Fruit fly (Drosophila melanogaster) whole organism, embryonic: Measurements from ENCODE around the gene Caf1-55.

Source experiments
- Adf1 ChIP-seq: fragments of 200-800 bp; sonication (Bioruptor generic); IDR thresholded peaks from 2 replicates; pipeline ENCODE4 v1.3.6; 2022; ENCODE audit warnings: missing biosample characterization, missing genetic modification characterization
- Bdp1 ChIP-seq: fragments of 200-800 bp; sonication (Bioruptor generic); optimal IDR thresholded peaks from 3 replicates; lab custom pipeline; 2016; ENCODE audit warnings: missing biosample characterization, missing genetic modification characterization
- CG11093 ChIP-seq: fragments of 200-800 bp; sonication (Bioruptor generic); IDR thresholded peaks from 3 replicates; pipeline ENCODE4 v1.3.6; 2022; ENCODE audit warnings: missing biosample characterization, missing genetic modification characterization
- CG11723 ChIP-seq: fragments of 200-800 bp; sonication (Bioruptor generic); optimal IDR thresholded peaks from 2 replicates; lab custom pipeline; 2017; ENCODE audit warnings: missing biosample characterization, mild to moderate bottlenecking, missing genetic modification characterization
- CG12104 ChIP-seq: fragments of 200-800 bp; sonication (Bioruptor generic); optimal IDR thresholded peaks from 3 replicates; lab custom pipeline; 2016; ENCODE audit warnings: missing biosample characterization, missing genetic modification characterization
- CG14965 ChIP-seq: fragments of 200-800 bp; sonication (Bioruptor generic); optimal IDR thresholded peaks from 2 replicates; lab custom pipeline; 2016; ENCODE audit warnings: missing biosample characterization, missing genetic modification characterization, borderline replicate concordance
- CG15601 ChIP-seq: fragments of 200-800 bp; sonication (Bioruptor generic); optimal IDR thresholded peaks from 3 replicates; lab custom pipeline; 2019; ENCODE audit warnings: missing biosample characterization, mild to moderate bottlenecking, missing genetic modification characterization, moderate library complexity
- CG17361 ChIP-seq: fragments of 200-800 bp; sonication (Bioruptor generic); IDR thresholded peaks from 3 replicates; pipeline ENCODE4 v1.3.6; 2022; ENCODE audit warnings: missing biosample characterization, missing genetic modification characterization
- CG33557 ChIP-seq: fragments of 200-800 bp; sonication (Bioruptor generic); optimal IDR thresholded peaks from 2 replicates; lab custom pipeline; 2019; ENCODE audit warnings: missing biosample characterization, mild to moderate bottlenecking, missing genetic modification characterization, moderate library complexity
- CG42726 ChIP-seq: fragments of 200-800 bp; sonication (Bioruptor generic); IDR thresholded peaks from 2 replicates; pipeline ENCODE4 v1.3.6; 2022; ENCODE audit warnings: missing biosample characterization, missing genetic modification characterization; ENCODE audit not compliant: partially characterized antibody
- CG4820 ChIP-seq: fragments of 200-800 bp; sonication (Bioruptor generic); optimal IDR thresholded peaks from 3 replicates; lab custom pipeline; 2016; ENCODE audit warnings: missing biosample characterization, missing genetic modification characterization
- CG6765 ChIP-seq: fragments of 200-800 bp; sonication (Bioruptor generic); optimal IDR thresholded peaks from 3 replicates; lab custom pipeline; 2017; ENCODE audit warnings: missing biosample characterization, mild to moderate bottlenecking, missing genetic modification characterization
- CG7372 ChIP-seq: fragments of 200-800 bp; sonication (Bioruptor generic); IDR thresholded peaks from 2 replicates; pipeline ENCODE4 v1.3.6; 2022; ENCODE audit warnings: missing biosample characterization, missing genetic modification characterization
- CG7556 ChIP-seq: fragments of 200-800 bp; sonication (Bioruptor generic); optimal IDR thresholded peaks from 2 replicates; lab custom pipeline; 2017; ENCODE audit warnings: missing biosample characterization, mild to moderate bottlenecking, missing genetic modification characterization
- CG7745 ChIP-seq: fragments of 200-800 bp; sonication (Bioruptor generic); optimal IDR thresholded peaks from 2 replicates; lab custom pipeline; 2018; ENCODE audit warnings: missing biosample characterization, mild to moderate bottlenecking, missing genetic modification characterization, moderate library complexity
- CG8388 ChIP-seq: fragments of 200-800 bp; sonication (Bioruptor generic); optimal IDR thresholded peaks from 2 replicates; lab custom pipeline; 2019; ENCODE audit warnings: missing biosample characterization, mild to moderate bottlenecking, missing genetic modification characterization, moderate library complexity
- CG8944 ChIP-seq: fragments of 200-800 bp; sonication (Bioruptor generic); optimal IDR thresholded peaks from 3 replicates; lab custom pipeline; 2016; ENCODE audit warnings: missing biosample characterization, missing genetic modification characterization
- CG9797 ChIP-seq: fragments of 200-800 bp; sonication (Bioruptor generic); optimal IDR thresholded peaks from 3 replicates; lab custom pipeline; 2018; ENCODE audit warnings: missing biosample characterization, mild to moderate bottlenecking, missing genetic modification characterization
- CkIIα-i1 ChIP-seq: fragments of 200-800 bp; sonication (Bioruptor generic); IDR thresholded peaks from 2 replicates; pipeline ENCODE4 v1.3.6; 2022; ENCODE audit warnings: missing biosample characterization, missing genetic modification characterization
- CrebB ChIP-seq: fragments of 200-800 bp; sonication (Bioruptor generic); optimal IDR thresholded peaks from 3 replicates; lab custom pipeline; 2018; ENCODE audit warnings: missing biosample characterization, mild to moderate bottlenecking, missing genetic modification characterization
- Dek ChIP-seq: fragments of 200-800 bp; sonication (Bioruptor generic); optimal IDR thresholded peaks from 3 replicates; lab custom pipeline; 2019; ENCODE audit warnings: missing biosample characterization, mild to moderate bottlenecking, missing genetic modification characterization, moderate library complexity
- Dll ChIP-seq: fragments of 200-800 bp; sonication (Bioruptor generic); IDR thresholded peaks from 4 replicates; pipeline ENCODE4 v1.3.6; 2022; ENCODE audit warnings: missing biosample characterization, missing genetic modification characterization; ENCODE audit not compliant: partially characterized antibody
- Ets97D ChIP-seq: fragments of 200-800 bp; sonication (Bioruptor generic); optimal IDR thresholded peaks from 3 replicates; lab custom pipeline; 2016; ENCODE audit warnings: missing biosample characterization, missing genetic modification characterization
- Kr ChIP-seq: fragments of 200-800 bp; sonication (Bioruptor generic); optimal IDR thresholded peaks from 2 replicates; lab custom pipeline; 2017; ENCODE audit warnings: missing biosample characterization, mild to moderate bottlenecking, missing genetic modification characterization
- Lhr ChIP-seq: fragments of 200-800 bp; sonication (Bioruptor generic); optimal IDR thresholded peaks from 3 replicates; lab custom pipeline; 2017; ENCODE audit warnings: mild to moderate bottlenecking, missing biosample characterization, missing genetic modification reagents, missing genetic modification characterization
- Med ChIP-seq: fragments of 200-800 bp; sonication (Bioruptor generic); peaks from one replicate; lab custom pipeline; 2016; ENCODE audit warnings: missing biosample characterization, missing genetic modification characterization, mild to moderate bottlenecking, inconsistent platforms, moderate library complexity
- Myb ChIP-seq: fragments of 200-800 bp; sonication (Bioruptor generic); optimal IDR thresholded peaks from 2 replicates; lab custom pipeline; 2016; ENCODE audit warnings: missing biosample characterization, missing genetic modification characterization
- NfI ChIP-seq: fragments of 200-800 bp; sonication (Bioruptor generic); optimal IDR thresholded peaks from 3 replicates; lab custom pipeline; 2018; ENCODE audit warnings: missing biosample characterization, mild to moderate bottlenecking, missing genetic modification characterization, moderate library complexity
- Pdp1 ChIP-seq, 2 experiments: fragments of 200-800 bp; sonication (Bioruptor generic); optimal IDR thresholded peaks; 3 replicates each; lab custom pipeline; 2016; ENCODE audit warnings: missing biosample characterization in 2 of 2, missing genetic modification characterization in 2 of 2, mild to moderate bottlenecking in 1 of 2, moderate library complexity in 1 of 2
- Trl ChIP-seq, 3 experiments: fragments of >200 bp in 2 of 3; fragments of 200-800 bp in 1 of 3; sonication (Bioruptor generic) in 1 of 3; optimal IDR thresholded peaks; 2 replicates in 1 of 3; 3 replicates in 2 of 3; lab custom pipeline; 2016 to 2017; ENCODE audit warnings: missing biosample characterization in 1 of 3, missing genetic modification characterization in 1 of 3
- aop ChIP-seq: fragments of 200-800 bp; sonication (Bioruptor generic); IDR thresholded peaks from 2 replicates; pipeline ENCODE4 v1.3.6; 2022; ENCODE audit warnings: missing biosample characterization, missing genetic modification characterization
- bigmax ChIP-seq: fragments of 200-800 bp; sonication (Bioruptor generic); optimal IDR thresholded peaks from 2 replicates; lab custom pipeline; 2018; ENCODE audit warnings: missing biosample characterization, mild to moderate bottlenecking, missing genetic modification characterization
- cg ChIP-seq: fragments of 200-800 bp; sonication (Bioruptor generic); optimal IDR thresholded peaks from 3 replicates; lab custom pipeline; 2019; ENCODE audit warnings: missing biosample characterization, mild to moderate bottlenecking, missing genetic modification characterization, moderate library complexity
- chif ChIP-seq, 2 experiments: fragments of 200-800 bp; sonication (Bioruptor generic); optimal IDR thresholded peaks; 3 replicates each; lab custom pipeline; 2016; ENCODE audit warnings: missing biosample characterization in 2 of 2, missing genetic modification characterization in 2 of 2
- chinmo ChIP-seq: fragments of 200-800 bp; sonication (Bioruptor generic); IDR thresholded peaks from 4 replicates; pipeline ENCODE4 v1.3.6; 2022; ENCODE audit warnings: missing biosample characterization, missing genetic modification characterization; ENCODE audit not compliant: partially characterized antibody
- dati ChIP-seq: fragments of 200-800 bp; sonication (Bioruptor generic); IDR thresholded peaks from 2 replicates; pipeline ENCODE4 v1.3.6; 2022; ENCODE audit warnings: missing biosample characterization, missing genetic modification characterization
- dmrt11E ChIP-seq: fragments of 200-800 bp; sonication (Bioruptor generic); optimal IDR thresholded peaks from 3 replicates; lab custom pipeline; 2018; ENCODE audit warnings: missing biosample characterization, mild to moderate bottlenecking, missing genetic modification characterization, moderate library complexity
- eyg ChIP-seq: fragments of 200-800 bp; sonication (Bioruptor generic); optimal IDR thresholded peaks from 3 replicates; lab custom pipeline; 2016; ENCODE audit warnings: missing biosample characterization, missing genetic modification characterization
- gt ChIP-seq: fragments of 200-800 bp; sonication (Bioruptor generic); IDR thresholded peaks from 2 replicates; pipeline ENCODE4 v1.3.6; 2022; ENCODE audit warnings: missing biosample characterization, missing genetic modification characterization
- hbn ChIP-seq: fragments of 200-800 bp; sonication (Bioruptor generic); IDR thresholded peaks from 2 replicates; pipeline ENCODE4 v1.3.6; 2022; ENCODE audit warnings: missing biosample characterization, missing genetic modification characterization; ENCODE audit not compliant: partially characterized antibody
- her ChIP-seq: fragments of 200-800 bp; sonication (Bioruptor generic); optimal IDR thresholded peaks from 2 replicates; lab custom pipeline; 2016; ENCODE audit warnings: missing biosample characterization, missing genetic modification characterization
- ind ChIP-seq: fragments of 200-800 bp; sonication (Bioruptor generic); optimal IDR thresholded peaks from 3 replicates; lab custom pipeline; 2016; ENCODE audit warnings: missing biosample characterization, missing genetic modification characterization
- jing ChIP-seq: fragments of 200-800 bp; sonication (Bioruptor generic); optimal IDR thresholded peaks from 2 replicates; lab custom pipeline; 2018; ENCODE audit warnings: missing biosample characterization, mild to moderate bottlenecking, missing genetic modification characterization
- mld ChIP-seq: fragments of 200-800 bp; sonication (Bioruptor generic); IDR thresholded peaks from 3 replicates; pipeline ENCODE4 v1.3.6; 2022; ENCODE audit warnings: missing biosample characterization, missing genetic modification characterization; ENCODE audit not compliant: partially characterized antibody
- nom ChIP-seq: fragments of 200-800 bp; sonication (Bioruptor generic); optimal IDR thresholded peaks from 2 replicates; lab custom pipeline; 2017; ENCODE audit warnings: missing biosample characterization, missing genetic modification characterization, mild to moderate bottlenecking, moderate library complexity, missing genetic modification reagents
- sima ChIP-seq: fragments of 200-800 bp; sonication (Bioruptor generic); optimal IDR thresholded peaks from 2 replicates; lab custom pipeline; 2016; ENCODE audit warnings: missing biosample characterization, missing genetic modification characterization
- sna ChIP-seq: fragments of 200-800 bp; sonication (Bioruptor generic); IDR thresholded peaks from 2 replicates; pipeline ENCODE4 v1.3.6; 2022; ENCODE audit warnings: missing biosample characterization, missing genetic modification characterization; ENCODE audit not compliant: partially characterized antibody
- sug ChIP-seq: fragments of 200-800 bp; optimal IDR thresholded peaks from 2 replicates; lab custom pipeline; 2019; ENCODE audit warnings: missing biosample characterization, mild to moderate bottlenecking, missing genetic modification characterization, moderate library complexity
- unpg ChIP-seq: fragments of 200-800 bp; sonication (Bioruptor generic); optimal IDR thresholded peaks from 3 replicates; lab custom pipeline; 2018; ENCODE audit warnings: missing biosample characterization, mild to moderate bottlenecking, missing genetic modification characterization, moderate library complexity
- yki ChIP-seq: fragments of >200 bp; optimal IDR thresholded peaks from 3 replicates; lab custom pipeline; 2018

Gene Caf1-55

DNA sequence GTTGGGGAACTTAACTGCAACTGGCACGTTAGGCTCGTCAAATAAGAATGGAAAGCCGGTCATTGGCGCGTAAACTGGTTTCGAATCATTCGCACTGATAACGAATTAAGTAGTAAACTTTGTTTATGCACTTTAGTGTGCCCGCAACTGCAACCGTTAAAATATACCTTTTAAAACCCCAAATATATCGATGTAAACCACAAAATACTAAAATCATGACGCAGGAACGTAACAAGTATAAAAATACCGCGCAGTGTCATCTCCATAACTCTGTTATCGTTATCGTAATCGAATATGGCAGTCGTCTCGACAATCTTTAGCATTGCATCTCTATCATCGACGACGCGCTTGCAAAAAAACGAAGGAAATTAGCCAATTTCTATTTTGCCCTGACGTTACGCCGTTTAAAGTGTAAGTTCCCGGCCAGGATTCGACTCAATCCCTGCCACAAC, at the start of gene Caf1-55, which contains the start of gene CG31344 (continued):
- TF ChIP-seq Adf1 (GFP tag; lab: Robert Waterston, UW) (no peak; the same call in 1 of the 2 replicates), unpg (GFP tag; lab: Kevin White, UChicago) (no peak), CG11723 (no peak), dati (GFP tag; lab: Robert Waterston, UW) (no peak), gt (GFP tag; lab: Robert Waterston, UW) (no peak), CG17361 (GFP tag; lab: Robert Waterston, UW) (no peak), her (no peak), CG4820 (no peak), CG14965 (GFP tag; lab: Kevin White, UChicago) (no peak), CG6765 (no peak), sna (GFP tag; lab: Robert Waterston, UW) (peak; percentile 72), CG7556 (GFP tag; lab: Kevin White, UChicago) (no peak), CG7372 (GFP tag; lab: Robert Waterston, UW) (no peak), sug (tag; lab: Kevin White, UChicago) (peak; percentile 56), CG33557 (no peak), bigmax (no peak), jing (GFP tag; lab: Kevin White, UChicago) (no peak), yki (lab: Kevin White, UChicago) (no peak), Med (GFP tag; lab: Kevin White, UChicago) (peak; percentile 74), Lhr (GFP tag; lab: Kevin White, UChicago) (peak; percentile 76), Ets97D (peak; percentile 66), CG42726 (GFP tag; lab: Robert Waterston, UW) (peak; percentile 39; the same call in 1 of the 2 replicates), CG8944 (GFP tag; lab: Kevin White, UChicago) (no peak), hbn (GFP tag; lab: Robert Waterston, UW) (peak; percentile 79), chinmo (GFP tag; lab: Robert Waterston, UW) (peak; percentile 93; the same call in 2 of the 4 replicates), nom (GFP tag; lab: Kevin White, UChicago) (no peak), cg (no peak), chif (GFP tag; optimal IDR thresholded peaks at IDR 0.05; lab: Kevin White, UChicago) (no peak), CG12104 (GFP tag; lab: Kevin White, UChicago) (no peak), ind (GFP tag; lab: Kevin White, UChicago) (no peak), sima (no peak), dmrt11E (tag; lab: Kevin White, UChicago) (no peak), CG7745 (tag; lab: Kevin White, UChicago) (no peak), eyg (no peak), Dek (tag; lab: Kevin White, UChicago) (no peak), Myb (peak; percentile 84), Pdp1 (GFP tag; optimal IDR thresholded peaks at IDR 0.05; lab: Kevin White, UChicago) (peak in 1 of 2 experiments; percentile 60), Kr (GFP tag; lab: Kevin White, UChicago) (no peak), CG8388 (GFP tag; lab: Kevin White, UChicago) (no peak), Trl (optimal IDR thresholded peaks at IDR 0.05; lab: Kevin White, UChicago) (no peak), Trl (GFP tag; optimal IDR thresholded peaks at IDR 0.05; lab: Kevin White, UChicago) (no peak), CG15601 (tag; lab: Kevin White, UChicago) (peak; percentile 32), CkIIα-i1 (GFP tag; lab: Robert Waterston, UW) (no peak), aop (GFP tag; lab: Robert Waterston, UW) (no peak), Dll (GFP tag; lab: Robert Waterston, UW) (peak; percentile 86), CG9797 (GFP tag; lab: Kevin White, UChicago) (peak; percentile 91), mld (no peak), Bdp1 (GFP tag; lab: Kevin White, UChicago) (no peak), NfI (GFP tag; lab: Kevin White, UChicago) (no peak), CG11093 (GFP tag; lab: Robert Waterston, UW) (no peak), CrebB (tag; lab: Kevin White, UChicago) (peak; percentile 2)
